Worm (Caenorhabditis elegans): ENCODE results near the gene mrpl-4.

Gene mrpl-4

DNA sequence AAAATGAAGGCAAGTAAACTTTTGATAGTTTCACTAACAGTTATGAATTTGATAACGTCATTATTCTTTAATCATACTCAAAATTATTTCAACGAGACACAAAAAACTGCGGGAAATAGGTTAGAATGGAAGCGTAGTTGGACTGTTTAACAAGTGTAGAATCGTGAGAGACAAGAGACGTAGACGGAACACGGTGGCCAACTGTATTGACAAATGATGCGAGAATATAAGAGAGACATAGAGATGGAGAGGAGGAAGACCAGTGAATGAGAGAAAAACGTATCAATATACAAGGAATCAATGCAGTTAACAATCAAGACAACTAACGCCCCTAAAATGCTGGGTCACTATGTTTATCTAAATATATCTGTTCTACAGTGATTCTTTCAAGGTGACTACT lies 21.4 kb upstream of the mrpl-4 start:
- TF ChIP-seq sea-2 (GFP tag; optimal IDR thresholded peaks at IDR 0.05) (no peak), ztf-11 (tag; optimal IDR thresholded peaks at IDR 0.05) (no peak), nhr-43 (tag; optimal IDR thresholded peaks at IDR 0.05; ENCODE audit: poor library complexity, severe bottlenecking) (peak; percentile 19), pqm-1 (tag; optimal IDR thresholded peaks at IDR 0.05) (peak; percentile 60), pha-4 (tag; optimal IDR thresholded peaks at IDR 0.05) (peak; percentile 97), ceh-28 (tag; optimal IDR thresholded peaks at IDR 0.05) (peak; percentile 70), snpc-4 (tag; optimal IDR thresholded peaks at IDR 0.05) (peak; percentile 24), egl-27 (tag; optimal IDR thresholded peaks at IDR 0.05) (peak; percentile 62), nhr-67 (tag; optimal IDR thresholded peaks at IDR 0.05) (no peak), elt-2 (tag; optimal IDR thresholded peaks at IDR 0.05) (peak; percentile 62), nfya-1 (tag; optimal IDR thresholded peaks at IDR 0.05; ENCODE audit: insufficient read depth) (peak; percentile 18), nhr-23 (tag; optimal IDR thresholded peaks at IDR 0.05) (peak; percentile 71), nhr-25 (tag; optimal IDR thresholded peaks at IDR 0.05) (peak; percentile 52)

DNA sequence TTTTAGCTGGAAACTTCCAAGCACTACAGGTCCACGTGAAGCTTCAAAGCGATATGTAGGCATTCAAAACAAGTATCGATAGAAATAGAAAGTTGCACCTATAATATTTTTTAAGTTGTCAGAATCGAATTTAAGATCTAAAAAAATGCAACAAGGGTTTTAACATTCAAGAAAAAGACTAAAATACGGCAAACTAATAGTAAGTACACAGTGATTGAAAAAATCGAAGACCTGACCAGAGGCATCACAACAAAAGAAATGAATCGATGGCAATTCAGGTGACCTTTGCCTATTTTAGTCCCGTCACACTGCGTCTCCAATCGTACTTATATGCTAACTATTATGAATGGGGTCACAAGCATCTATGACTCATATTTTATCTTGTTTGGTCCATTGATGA lies 19.1 kb upstream of the mrpl-4 start, which contains the start of gene T23B12.5:
T23B12.5 (minus strand) TSS at position 101 of the 400 bp plus-strand sequence.
- no peak for TF ChIP-seq nfya-1 (tag; optimal IDR thresholded peaks at IDR 0.05; ENCODE audit: insufficient read depth)
- no peak for TF ChIP-seq nhr-12 (tag; optimal IDR thresholded peaks at IDR 0.05)
- TF ChIP-seq sea-2 (GFP tag; optimal IDR thresholded peaks at IDR 0.05), result no peak
- no peak for TF ChIP-seq lin-15B (tag; optimal IDR thresholded peaks at IDR 0.05)
- no peak for TF ChIP-seq nhr-11 (tag; optimal IDR thresholded peaks at IDR 0.05)

DNA sequence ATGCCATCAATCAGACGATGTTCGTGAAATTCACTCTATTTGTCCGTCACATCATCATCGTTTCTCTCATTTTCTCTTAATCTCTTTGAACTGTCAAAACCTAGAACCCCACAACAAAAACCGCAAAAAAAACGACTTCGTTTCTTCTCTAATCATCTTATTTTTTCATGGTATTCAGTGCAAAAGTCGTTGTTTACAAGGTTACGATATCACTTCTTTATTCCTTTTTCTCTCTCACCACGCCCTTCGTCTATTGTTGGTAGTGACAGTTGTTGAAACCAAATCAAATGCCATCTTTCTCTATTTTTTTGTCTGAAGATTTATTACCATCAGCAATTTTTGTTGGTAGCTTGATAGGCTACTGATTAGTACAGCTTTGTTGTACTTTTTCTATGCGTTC lies 17.8 kb upstream of the mrpl-4 start:
- TF ChIP-seq nhr-23 (tag; optimal IDR thresholded peaks at IDR 0.05) (peak; percentile 7), nhr-25 (tag; optimal IDR thresholded peaks at IDR 0.05) (peak; percentile 48), elt-2 (tag; optimal IDR thresholded peaks at IDR 0.05) (no peak)

DNA sequence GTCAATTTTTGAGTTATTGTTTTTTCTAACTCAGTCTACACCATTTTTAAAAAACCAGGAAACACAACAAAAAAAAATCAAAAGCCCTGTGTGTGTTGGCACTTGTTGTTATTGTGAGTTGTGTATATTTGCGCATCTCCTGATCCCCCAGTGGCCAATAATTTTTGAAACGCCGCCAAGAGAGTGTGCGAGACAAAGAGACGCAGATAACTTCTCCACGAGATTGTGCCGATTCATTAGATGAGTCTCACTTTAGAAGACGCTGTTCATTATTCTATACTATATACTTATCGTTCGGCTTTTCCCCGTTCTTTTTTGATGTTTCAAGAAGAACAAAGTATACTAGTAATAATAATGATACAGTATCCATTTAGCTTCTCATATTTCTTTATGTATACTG lies 16.4 kb upstream of the mrpl-4 start:
- TF ChIP-seq jun-1 (tag; optimal IDR thresholded peaks at IDR 0.05), result no peak
- TF ChIP-seq aly-2 (tag; optimal IDR thresholded peaks at IDR 0.05), result no peak
- TF ChIP-seq tbx-2 (tag; optimal IDR thresholded peaks at IDR 0.05), result no peak
- no peak for TF ChIP-seq nhr-28 (tag; optimal IDR thresholded peaks at IDR 0.05)
- TF ChIP-seq ceh-28 (tag; optimal IDR thresholded peaks at IDR 0.05), result no peak
- no peak for TF ChIP-seq nhr-11 (tag; optimal IDR thresholded peaks at IDR 0.05)
- TF ChIP-seq egl-5 (tag; optimal IDR thresholded peaks at IDR 0.05), result no peak
- no peak for TF ChIP-seq elt-1 (tag; optimal IDR thresholded peaks at IDR 0.05)
- TF ChIP-seq ZK546.5 (tag; optimal IDR thresholded peaks at IDR 0.05), result no peak
- no peak for TF ChIP-seq pha-4 (tag; optimal IDR thresholded peaks at IDR 0.05)
- no peak for TF ChIP-seq fkh-10 (GFP tag; optimal IDR thresholded peaks at IDR 0.05)

DNA sequence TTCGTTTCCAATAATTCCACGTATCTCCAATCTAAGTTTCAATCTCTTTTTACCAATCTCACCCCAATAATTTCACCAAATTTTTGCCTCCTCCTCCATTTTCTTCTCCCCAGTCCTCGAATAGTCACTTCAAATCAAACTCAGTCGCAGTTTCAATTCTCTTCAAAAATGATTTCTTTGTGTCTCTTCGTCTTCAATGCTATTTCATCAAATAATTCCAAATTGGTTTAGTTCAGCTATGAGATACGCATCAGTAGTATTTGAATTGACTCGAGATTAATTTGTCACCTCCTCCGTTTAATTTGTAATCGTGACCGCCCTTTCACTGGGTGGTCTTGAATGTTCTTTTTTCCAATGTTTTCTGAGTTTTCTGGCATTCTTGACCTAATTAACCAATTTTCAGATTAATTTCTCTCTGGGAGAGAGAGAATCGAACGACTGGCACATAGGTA lies 12.0 kb upstream of the mrpl-4 start, which contains the start of gene T23B12.11:
T23B12.11 (plus strand) TSS at position 402 of the 452 bp plus-strand sequence.
- TF ChIP-seq R02D3.7 (tag; optimal IDR thresholded peaks at IDR 0.05) (no peak), pha-4 (tag; optimal IDR thresholded peaks at IDR 0.05) (no peak)

DNA sequence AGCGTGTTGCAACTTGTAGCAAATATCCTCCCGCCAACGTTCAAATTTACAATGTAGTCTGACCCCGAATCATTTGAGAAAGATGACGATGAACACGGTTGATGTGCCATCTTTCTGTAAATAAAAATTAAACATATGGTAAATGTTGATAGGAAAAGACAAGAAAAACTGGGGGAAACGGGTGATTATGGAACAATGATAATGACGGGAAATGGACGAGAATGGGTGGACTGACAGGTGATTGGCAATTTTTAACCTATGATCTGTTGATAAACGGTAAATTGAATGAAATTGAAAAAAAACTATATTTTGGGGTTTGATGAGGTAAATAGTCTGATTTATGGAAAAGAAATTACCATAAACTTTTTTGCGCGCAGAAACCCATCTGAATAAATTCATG lies 6.8 kb upstream of the mrpl-4 start, which contains the start of gene T23B12.6:
T23B12.6 (minus strand) TSS at position 114 of the 400 bp plus-strand sequence.
- TF ChIP-seq pha-4 (tag; optimal IDR thresholded peaks at IDR 0.05) (peak; percentile 36), elt-2 (tag; optimal IDR thresholded peaks at IDR 0.05) (peak; percentile 74), egl-5 (tag; optimal IDR thresholded peaks at IDR 0.05) (no peak), ama-1 (optimal IDR thresholded peaks at IDR 0.05) (no peak), mml-1 (tag; optimal IDR thresholded peaks at IDR 0.05) (no peak), skn-1 (tag; optimal IDR thresholded peaks at IDR 0.05) (no peak), pqm-1 (tag; optimal IDR thresholded peaks at IDR 0.05) (peak; percentile 41), jun-1 (tag; optimal IDR thresholded peaks at IDR 0.05) (no peak), tbx-2 (tag; optimal IDR thresholded peaks at IDR 0.05) (no peak), daf-12 (tag; optimal IDR thresholded peaks at IDR 0.05) (no peak), fkh-2 (tag; optimal IDR thresholded peaks at IDR 0.05) (no peak)

DNA sequence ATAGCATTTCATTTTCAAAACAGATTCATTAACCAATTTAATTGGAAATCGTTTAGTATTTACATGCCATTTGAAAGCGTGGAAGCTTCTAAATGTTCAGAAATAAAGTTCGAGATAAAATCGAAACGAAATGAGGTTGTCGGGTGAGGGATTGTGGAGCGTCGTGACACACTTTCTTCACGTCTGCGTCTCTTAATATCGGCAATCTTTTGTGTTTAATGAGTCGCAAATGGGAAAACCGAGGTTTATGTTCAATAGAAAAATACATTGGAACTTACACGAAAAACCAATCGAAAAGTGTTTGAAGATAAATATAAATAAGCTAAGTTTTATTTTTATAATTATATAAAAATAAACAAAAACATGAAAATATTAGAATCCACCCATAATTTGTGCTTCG lies 6.3 kb upstream of the mrpl-4 start:
- TF ChIP-seq nhr-11 (tag; optimal IDR thresholded peaks at IDR 0.05) (no peak), snpc-4 (tag; optimal IDR thresholded peaks at IDR 0.05) (peak; percentile 0), nhr-12 (tag; optimal IDR thresholded peaks at IDR 0.05) (no peak), nhr-23 (tag; optimal IDR thresholded peaks at IDR 0.05) (peak; percentile 65), egl-5 (tag; optimal IDR thresholded peaks at IDR 0.05) (peak; percentile 91), nhr-25 (tag; optimal IDR thresholded peaks at IDR 0.05) (peak; percentile 40), nfya-1 (tag; optimal IDR thresholded peaks at IDR 0.05; ENCODE audit: insufficient read depth) (peak; percentile 5), ceh-16 (tag; optimal IDR thresholded peaks at IDR 0.05) (no peak), pha-4 (tag; optimal IDR thresholded peaks at IDR 0.05) (peak; percentile 25)
